Worm (Caenorhabditis elegans) whole organism, L4 larva: ENCODE results near the gene F58E6.13.

Experiments
- F10B5.3 ChIP-seq: sonication (generic microtip); optimal IDR thresholded peaks from 2 replicates; lab custom pipeline; 2016; ENCODE audit warnings: mild to moderate bottlenecking, missing genetic modification characterization, missing compliant biosample characterization
- F37D6.2 ChIP-seq: sonication (generic microtip); optimal IDR thresholded peaks from 2 replicates; lab custom pipeline; 2016; ENCODE audit warnings: mild to moderate bottlenecking, missing genetic modification characterization, missing compliant biosample characterization
- R02D3.7 ChIP-seq: fragments of 150-350 bp; sonication (generic microtip); optimal IDR thresholded peaks from 3 replicates; lab custom pipeline; 2014; ENCODE audit warnings: missing biosample characterization, missing genetic modification characterization
- T26A8.4 ChIP-seq: fragments of 200-800 bp; sonication (Bioruptor generic); IDR thresholded peaks from 2 replicates; pipeline ENCODE4 v1.3.6; 2022; ENCODE audit warnings: missing genetic modification characterization, missing compliant biosample characterization
- Y5F2A.4 ChIP-seq: fragments of 200-800 bp; sonication (Bioruptor generic); optimal IDR thresholded peaks from 2 replicates; lab custom pipeline; 2018; ENCODE audit warnings: mild to moderate bottlenecking, missing genetic modification characterization, missing compliant biosample characterization
- ZK337.2 ChIP-seq: fragments of 200-800 bp; sonication (Bioruptor generic); IDR thresholded peaks from 2 replicates; pipeline ENCODE4 v1.3.6; 2022; ENCODE audit warnings: missing genetic modification reagents, missing genetic modification characterization, missing compliant biosample characterization
- ZK546.5 ChIP-seq, 2 experiments: sonication (generic microtip); optimal IDR thresholded peaks; 2 replicates each; lab custom pipeline; 2017; ENCODE audit warnings: missing biosample characterization in 2 of 2, missing genetic modification characterization in 2 of 2
- aha-1 ChIP-seq: fragments of 150-350 bp; peaks from one replicate; lab custom pipeline; 2014; ENCODE audit warnings: missing biosample characterization, missing genetic modification characterization
- ceh-28 ChIP-seq: fragments of 150-350 bp; optimal IDR thresholded peaks from 2 replicates; lab custom pipeline; 2014; ENCODE audit warnings: missing biosample characterization, missing genetic modification reagents, missing genetic modification characterization
- ceh-44 ChIP-seq: fragments of 200-800 bp; sonication (Bioruptor generic); IDR thresholded peaks from 2 replicates; pipeline ENCODE4 v1.3.6; 2022; ENCODE audit warnings: missing genetic modification reagents, missing genetic modification characterization, missing compliant biosample characterization
- daf-12 ChIP-seq: fragments of 150-350 bp; optimal IDR thresholded peaks from 2 replicates; lab custom pipeline; 2014; ENCODE audit warnings: missing biosample characterization, missing genetic modification reagents, missing genetic modification characterization
- daf-16 ChIP-seq, 3 experiments: sonication (generic microtip); optimal IDR thresholded peaks; 2 replicates each; lab custom pipeline; 2016 to 2017; ENCODE audit warnings: missing genetic modification characterization in 3 of 3, missing genetic modification reagents in 3 of 3, mild to moderate bottlenecking in 2 of 3, missing compliant biosample characterization in 2 of 3, missing biosample characterization in 1 of 3, moderate library complexity in 1 of 3
- daf-8 ChIP-seq: fragments of 200-800 bp; sonication (Bioruptor generic); IDR thresholded peaks from 2 replicates; pipeline ENCODE4 v1.3.6; 2022; ENCODE audit warnings: missing genetic modification characterization, missing compliant biosample characterization
- dmd-6 ChIP-seq: fragments of 200-800 bp; sonication (Bioruptor generic); IDR thresholded peaks from 2 replicates; pipeline ENCODE4 v1.3.6; 2022; ENCODE audit warnings: missing genetic modification reagents, missing genetic modification characterization, missing compliant biosample characterization
- dmd-9 ChIP-seq: fragments of 200-800 bp; sonication (Bioruptor generic); IDR thresholded peaks from 2 replicates; pipeline ENCODE4 v1.3.6; 2022; ENCODE audit warnings: missing genetic modification reagents, missing genetic modification characterization, missing compliant biosample characterization
- duxl-1 ChIP-seq: sonication (generic microtip); optimal IDR thresholded peaks from 2 replicates; lab custom pipeline; 2016; ENCODE audit warnings: mild to moderate bottlenecking, missing genetic modification characterization, moderate library complexity, missing compliant biosample characterization; ENCODE audit not compliant: poor library complexity
- dve-1 ChIP-seq: sonication (generic microtip); optimal IDR thresholded peaks from 2 replicates; lab custom pipeline; 2017; ENCODE audit warnings: antibody characterized with exemption, mild to moderate bottlenecking, missing genetic modification characterization, missing compliant biosample characterization; ENCODE audit not compliant: insufficient read depth
- egl-43 ChIP-seq: fragments of 200-800 bp; sonication (Bioruptor generic); IDR thresholded peaks from 2 replicates; pipeline ENCODE4 v1.3.6; 2022; ENCODE audit warnings: missing genetic modification reagents, missing genetic modification characterization, missing compliant biosample characterization
- fkh-10 ChIP-seq: fragments of 150-350 bp; optimal IDR thresholded peaks from 2 replicates; lab custom pipeline; 2014; ENCODE audit warnings: missing biosample characterization, missing genetic modification reagents, missing genetic modification characterization
- fos-1 ChIP-seq: fragments of 150-350 bp; optimal IDR thresholded peaks from 2 replicates; lab custom pipeline; 2014; ENCODE audit warnings: missing biosample characterization, missing genetic modification characterization
- hlh-11 ChIP-seq: fragments of 200-800 bp; sonication (Bioruptor generic); optimal IDR thresholded peaks from 2 replicates; lab custom pipeline; 2018; ENCODE audit warnings: mild to moderate bottlenecking, missing genetic modification characterization, missing compliant biosample characterization
- hlh-30 ChIP-seq: sonication (generic microtip); optimal IDR thresholded peaks from 2 replicates; lab custom pipeline; 2017; ENCODE audit warnings: antibody characterized with exemption, mild to moderate bottlenecking, missing genetic modification characterization, missing compliant biosample characterization; ENCODE audit not compliant: insufficient read depth
- hmg-1.1 ChIP-seq: fragments of 200-800 bp; sonication (Bioruptor generic); IDR thresholded peaks from 2 replicates; pipeline ENCODE4 v1.3.6; 2022; ENCODE audit warnings: missing genetic modification reagents, missing genetic modification characterization, missing compliant biosample characterization
- jun-1 ChIP-seq: fragments of 150-350 bp; optimal IDR thresholded peaks from 2 replicates; lab custom pipeline; 2014; ENCODE audit warnings: missing biosample characterization, missing genetic modification reagents, missing genetic modification characterization
- lim-7 ChIP-seq: fragments of 200-800 bp; sonication (Bioruptor generic); IDR thresholded peaks from 2 replicates; pipeline ENCODE4 v1.3.6; 2022; ENCODE audit warnings: missing genetic modification characterization, missing compliant biosample characterization
- lin-13 ChIP-seq: fragments of 150-350 bp; optimal IDR thresholded peaks from 2 replicates; lab custom pipeline; 2014; ENCODE audit warnings: missing biosample characterization, missing genetic modification reagents, missing genetic modification characterization
- lin-15B ChIP-seq: fragments of 150-350 bp; sonication (generic microtip); optimal IDR thresholded peaks from 3 replicates; lab custom pipeline; 2014; ENCODE audit warnings: missing biosample characterization, missing genetic modification characterization
- madf-9 ChIP-seq: fragments of 200-800 bp; sonication (Bioruptor generic); conservative IDR thresholded peaks from 2 replicates; pipeline ENCODE4 v1.3.6; 2022; ENCODE audit warnings: missing genetic modification reagents, missing genetic modification characterization, missing compliant biosample characterization
- mdl-1 ChIP-seq, 2 experiments: fragments of 150-350 bp in 1 of 2; sonication (generic microtip) in 1 of 2; optimal IDR thresholded peaks; 2 replicates each; lab custom pipeline; 2014 to 2017; ENCODE audit warnings: missing biosample characterization in 2 of 2, missing genetic modification characterization in 2 of 2
- mep-1 ChIP-seq: fragments of 150-350 bp; sonication (generic microtip); optimal IDR thresholded peaks from 3 replicates; lab custom pipeline; 2014; ENCODE audit warnings: missing biosample characterization, missing genetic modification characterization
- mes-2 ChIP-seq: sonication (generic microtip); optimal IDR thresholded peaks from 2 replicates; lab custom pipeline; 2016; ENCODE audit warnings: missing genotype, mild to moderate bottlenecking, missing genetic modification characterization, missing compliant biosample characterization; ENCODE audit not compliant: poor library complexity, severe bottlenecking
- mxl-3 ChIP-seq: fragments of 200-800 bp; sonication (Bioruptor generic); optimal IDR thresholded peaks from 2 replicates; lab custom pipeline; 2018; ENCODE audit warnings: mild to moderate bottlenecking, missing genetic modification characterization, missing compliant biosample characterization
- nhr-10 ChIP-seq: fragments of 150-350 bp; optimal IDR thresholded peaks from 2 replicates; lab custom pipeline; 2014; ENCODE audit warnings: missing biosample characterization, missing genetic modification characterization
- nhr-237 ChIP-seq: sonication (generic microtip); optimal IDR thresholded peaks from 2 replicates; lab custom pipeline; 2017; ENCODE audit warnings: missing biosample characterization, missing genetic modification characterization
- nhr-28 ChIP-seq: fragments of 150-350 bp; optimal IDR thresholded peaks from 2 replicates; lab custom pipeline; 2014; ENCODE audit warnings: missing biosample characterization, missing genetic modification characterization
- nhr-77 ChIP-seq: fragments of 150-350 bp; optimal IDR thresholded peaks from 2 replicates; lab custom pipeline; 2014; ENCODE audit warnings: missing biosample characterization, missing genetic modification characterization
- pha-4 ChIP-seq, 2 experiments: fragments of 150-350 bp in 1 of 2; fragments of 200-800 bp in 1 of 2; sonication (Bioruptor generic) in 1 of 2; IDR thresholded peaks in 1 of 2; optimal IDR thresholded peaks in 1 of 2; 2 replicates each; pipeline versions ENCODE4 v1.3.6 to Lab custom; 2014 to 2022; ENCODE audit warnings: missing genetic modification characterization in 2 of 2, missing genetic modification reagents in 2 of 2, missing biosample characterization in 1 of 2, missing compliant biosample characterization in 1 of 2
- pqm-1 ChIP-seq: sonication (generic microtip); optimal IDR thresholded peaks from 2 replicates; lab custom pipeline; 2017; ENCODE audit warnings: missing biosample characterization, missing genetic modification characterization
- saeg-2 ChIP-seq: fragments of 200-800 bp; sonication (Bioruptor generic); IDR thresholded peaks from 2 replicates; pipeline ENCODE4 v1.3.6; 2022; ENCODE audit warnings: missing genetic modification reagents, missing genetic modification characterization, missing compliant biosample characterization
- skn-1 ChIP-seq: fragments of 150-350 bp; optimal IDR thresholded peaks from 2 replicates; lab custom pipeline; 2014; ENCODE audit warnings: missing biosample characterization, missing genetic modification characterization
- spr-3 ChIP-seq: fragments of 200-800 bp; sonication (Bioruptor generic); optimal IDR thresholded peaks from 2 replicates; lab custom pipeline; 2018; ENCODE audit warnings: mild to moderate bottlenecking, missing genetic modification characterization, missing compliant biosample characterization
- tag-97 ChIP-seq: fragments of 200-800 bp; sonication (Bioruptor generic); IDR thresholded peaks from 2 replicates; pipeline ENCODE4 v1.3.6; 2022; ENCODE audit warnings: missing genetic modification characterization, missing compliant biosample characterization
- zip-2 ChIP-seq: fragments of 150-350 bp; optimal IDR thresholded peaks from 2 replicates; lab custom pipeline; 2014; ENCODE audit warnings: missing biosample characterization, missing genetic modification characterization
- ztf-7 ChIP-seq: fragments of 150-350 bp; optimal IDR thresholded peaks from 2 replicates; lab custom pipeline; 2014; ENCODE audit warnings: missing biosample characterization, missing genetic modification characterization

The F58E6.13 gene

DNA sequence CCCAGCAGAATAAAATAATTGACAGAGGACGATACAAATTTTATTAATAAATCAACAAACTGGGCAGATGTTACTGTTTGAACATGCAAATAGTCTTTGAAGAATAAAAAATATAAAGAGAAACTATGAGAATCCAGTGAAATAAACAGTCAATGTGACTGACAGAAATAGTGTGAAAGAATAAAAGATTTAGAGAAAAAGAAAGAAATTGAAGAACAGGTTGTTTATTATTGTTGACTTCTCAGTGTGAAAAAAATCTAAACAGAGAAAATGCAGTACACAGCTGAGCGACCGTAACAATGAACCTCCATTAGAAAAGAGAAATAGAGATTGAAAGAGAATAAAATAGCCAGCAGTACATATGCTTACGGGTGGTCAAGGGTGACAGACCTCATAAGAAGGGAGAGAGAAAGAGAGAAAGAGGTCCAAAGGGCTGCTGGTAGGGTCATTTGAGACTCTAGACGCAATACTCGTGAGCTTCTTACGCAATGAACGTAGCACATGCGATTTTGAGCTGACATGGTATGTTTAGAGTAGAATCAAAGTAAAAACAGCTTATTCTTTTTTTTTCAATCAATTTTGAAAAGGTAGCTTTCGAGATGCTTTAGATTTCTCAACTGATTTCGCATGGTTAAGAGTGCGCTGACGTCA is 20.9 kb upstream of the F58E6.13 start, which contains the start of gene slcr-46.3:
Gene slcr-46.3, minus strand, starts transcription at position 86 of the 651 bp plus-strand sequence.
- TF ChIP-seq dve-1 (tag; lab: Kevin White, UChicago) (peak; percentile 23), hlh-30 (tag; lab: Kevin White, UChicago) (peak; percentile 38), hlh-11 (peak; percentile 7), mdl-1 (tag; optimal IDR thresholded peaks at IDR 0.05; lab: Kevin White, UChicago) (peak in 1 of 2 experiments; percentile 51), fkh-10 (GFP tag; lab: Kevin White, UChicago) (no peak), daf-16 (GFP tag; optimal IDR thresholded peaks at IDR 0.05; lab: Kevin White, UChicago) (no peak), daf-16 (tag; optimal IDR thresholded peaks at IDR 0.05; lab: Kevin White, UChicago) (peak; percentile 18), ZK546.5 (tag; optimal IDR thresholded peaks at IDR 0.05; lab: Kevin White, UChicago) (no peak)

ce11 chrV:9725719-9726118 is 19.3 kb upstream of the F58E6.13 start:
- no peak for TF ChIP-seq mep-1 (tag; lab: Kevin White, UChicago)
- no peak for TF ChIP-seq F10B5.3 (tag; lab: Kevin White, UChicago)
- peak; percentile 29 for TF ChIP-seq nhr-28 (tag; lab: Kevin White, UChicago)
- TF ChIP-seq dve-1 (tag; lab: Kevin White, UChicago), result peak; percentile 32
- no peak for TF ChIP-seq Y5F2A.4
- TF ChIP-seq ceh-28 (tag; lab: Kevin White, UChicago), result no peak
- TF ChIP-seq dmd-6, result peak; percentile 30; the same call in 1 of the 2 replicates
- TF ChIP-seq R02D3.7, result no peak
- no peak for TF ChIP-seq pha-4 (GFP tag; IDR thresholded peaks at IDR 0.05; lab: Robert Waterston, UW)
- TF ChIP-seq pha-4 (tag; optimal IDR thresholded peaks at IDR 0.05; lab: Kevin White, UChicago), result no peak
- no peak for TF ChIP-seq nhr-10 (tag; lab: Kevin White, UChicago)
- TF ChIP-seq mxl-3, result no peak
- TF ChIP-seq egl-43 (GFP tag; lab: Robert Waterston, UW), result no peak
- no peak for TF ChIP-seq mdl-1 (tag; optimal IDR thresholded peaks at IDR 0.05; lab: Kevin White, UChicago)
- no peak for TF ChIP-seq duxl-1 (tag; lab: Kevin White, UChicago)
- TF ChIP-seq aha-1 (tag; lab: Kevin White, UChicago), result peak; percentile 38
- TF ChIP-seq pqm-1, result peak; percentile 65
- TF ChIP-seq daf-16 (GFP tag; optimal IDR thresholded peaks at IDR 0.05; lab: Kevin White, UChicago), result no peak
- TF ChIP-seq daf-16 (tag; optimal IDR thresholded peaks at IDR 0.05; lab: Kevin White, UChicago), result peak; percentile 55
- no peak for TF ChIP-seq fkh-10 (GFP tag; lab: Kevin White, UChicago)
- no peak for TF ChIP-seq saeg-2 (GFP tag; lab: Robert Waterston, UW)
- no peak for TF ChIP-seq mes-2 (tag; lab: Kevin White, UChicago)
- TF ChIP-seq ZK546.5 (tag; optimal IDR thresholded peaks at IDR 0.05; lab: Kevin White, UChicago), result no peak
- no peak for TF ChIP-seq zip-2 (tag; lab: Kevin White, UChicago)
- TF ChIP-seq lin-13 (GFP tag; lab: Kevin White, UChicago), result no peak
- TF ChIP-seq ceh-44 (GFP tag; lab: Robert Waterston, UW), result no peak
- TF ChIP-seq nhr-237 (tag; lab: Kevin White, UChicago), result no peak
- TF ChIP-seq ZK337.2, result no peak
- peak; percentile 17 for TF ChIP-seq hlh-30 (tag; lab: Kevin White, UChicago)
- TF ChIP-seq hlh-11, result peak; percentile 44

ce11 chrV:9729462-9730162 is 15.4 kb upstream of the F58E6.13 start, which contains the start of the genes aagr-3 and drap-1:
TSS of gene aagr-3 (minus strand) at chrV:9729512.
TSS of gene drap-1 (plus strand) at chrV:9730106.
- no peak for TF ChIP-seq skn-1
- no peak for TF ChIP-seq mxl-3
- TF ChIP-seq jun-1 (tag; lab: Kevin White, UChicago), result no peak
- peak; percentile 39; the same call in 1 of the 2 replicates for TF ChIP-seq hmg-1.1 (GFP tag; lab: Robert Waterston, UW)
- TF ChIP-seq T26A8.4 (GFP tag; lab: Robert Waterston, UW), result no peak
- no peak for TF ChIP-seq F37D6.2 (tag; lab: Kevin White, UChicago)
- TF ChIP-seq lin-15B (tag; lab: Kevin White, UChicago), result no peak
- TF ChIP-seq daf-8 (GFP tag; lab: Robert Waterston, UW), result no peak
- no peak for TF ChIP-seq tag-97 (GFP tag; lab: Robert Waterston, UW)
- no peak for TF ChIP-seq dmd-9 (GFP tag; lab: Robert Waterston, UW)
- no peak for TF ChIP-seq fos-1 (tag; lab: Kevin White, UChicago)
- TF ChIP-seq dmd-6, result peak; percentile 40; the same call in 1 of the 2 replicates
- peak; percentile 66 for TF ChIP-seq nhr-77
- TF ChIP-seq ztf-7 (tag; lab: Kevin White, UChicago), result no peak
- peak; percentile 43 for TF ChIP-seq lin-13 (GFP tag; lab: Kevin White, UChicago)
- TF ChIP-seq daf-12 (tag; lab: Kevin White, UChicago), result no peak
- no peak for TF ChIP-seq spr-3
- TF ChIP-seq madf-9 (GFP tag; lab: Robert Waterston, UW), result no peak
- TF ChIP-seq lim-7, result no peak
- peak; percentile 27 for TF ChIP-seq pqm-1
